Worm (Caenorhabditis elegans) whole organism, early embryonic: ENCODE measurements around the gene srw-10.

ENCODE experiments used
- B0310.2 ChIP-seq: sonication (generic microtip); optimal IDR thresholded peaks from 2 replicates; lab custom pipeline; 2016; ENCODE audit warnings: mild to moderate bottlenecking, missing genetic modification characterization, missing compliant biosample characterization
- F13C5.2 ChIP-seq: sonication (generic microtip); optimal IDR thresholded peaks from 2 replicates; lab custom pipeline; 2017; ENCODE audit warnings: mild to moderate bottlenecking, missing genetic modification characterization, inconsistent platforms, missing compliant biosample characterization
- aly-1 ChIP-seq: sonication (generic microtip); optimal IDR thresholded peaks from 2 replicates; lab custom pipeline; 2016; ENCODE audit warnings: missing genetic modification characterization, missing compliant biosample characterization
- ama-1 ChIP-seq: fragments of 150-350 bp; optimal IDR thresholded peaks from 2 replicates; lab custom pipeline; 2014
- ceh-36 ChIP-seq: sonication (generic microtip); optimal IDR thresholded peaks from 2 replicates; lab custom pipeline; 2016; ENCODE audit warnings: missing genetic modification characterization, inconsistent platforms, missing compliant biosample characterization
- ets-7 ChIP-seq: sonication (generic microtip); optimal IDR thresholded peaks from 2 replicates; lab custom pipeline; 2016; ENCODE audit warnings: missing genotype, missing genetic modification characterization, missing compliant biosample characterization
- flt-1 ChIP-seq: fragments of 200-800 bp; sonication (Bioruptor generic); IDR thresholded peaks from 2 replicates; pipeline ENCODE4 v1.3.6; 2022; ENCODE audit warnings: missing genetic modification characterization, missing compliant biosample characterization
- hmbx-1 ChIP-seq: sonication (generic microtip); optimal IDR thresholded peaks from 2 replicates; lab custom pipeline; 2016; ENCODE audit warnings: mild to moderate bottlenecking, missing genetic modification characterization, missing compliant biosample characterization
- hmg-4 ChIP-seq: fragments of 200-800 bp; sonication (Bioruptor generic); optimal IDR thresholded peaks from 2 replicates; lab custom pipeline; 2018; ENCODE audit warnings: mild to moderate bottlenecking, missing genetic modification characterization, missing compliant biosample characterization
- hnd-1 ChIP-seq: sonication (generic microtip); optimal IDR thresholded peaks from 2 replicates; lab custom pipeline; 2016; ENCODE audit warnings: missing genetic modification characterization, missing compliant biosample characterization
- scrt-1 ChIP-seq: fragments of 200-800 bp; sonication (Bioruptor generic); IDR thresholded peaks from 2 replicates; pipeline ENCODE4 v1.3.6; 2022; ENCODE audit warnings: missing genetic modification characterization, missing compliant biosample characterization
- sea-1 ChIP-seq: fragments of 200-800 bp; sonication (Bioruptor generic); conservative IDR thresholded peaks from 2 replicates; pipeline ENCODE4 v1.3.6; 2022; ENCODE audit warnings: missing genetic modification characterization, missing compliant biosample characterization
- tbx-11 ChIP-seq: fragments of 200-800 bp; sonication (Bioruptor generic); IDR thresholded peaks from 2 replicates; pipeline ENCODE4 v1.3.6; 2022; ENCODE audit warnings: missing genetic modification characterization, missing compliant biosample characterization
- tra-4 ChIP-seq: sonication (generic microtip); optimal IDR thresholded peaks from 2 replicates; lab custom pipeline; 2017; ENCODE audit warnings: missing genetic modification characterization, missing compliant biosample characterization

ce11 chrIII:12779676-12780337 lies 24.7 kb downstream of the srw-10 start, which contains the start of gene gab-1:
- TF ChIP-seq ama-1 (lab: Kevin White, UChicago) = no peak
- TF ChIP-seq B0310.2 = no peak
- no peak for TF ChIP-seq hnd-1 (tag; lab: Kevin White, UChicago)
- TF ChIP-seq ets-7 (tag; lab: Kevin White, UChicago) = no peak
- no peak for TF ChIP-seq tbx-11 (GFP tag; lab: Robert Waterston, UW)
- no peak for TF ChIP-seq ceh-36 (tag; lab: Kevin White, UChicago)
- no peak for TF ChIP-seq sea-1
- TF ChIP-seq aly-1 (tag; lab: Kevin White, UChicago) = no peak
- TF ChIP-seq tra-4 (tag; lab: Kevin White, UChicago) = no peak
- no peak for TF ChIP-seq flt-1
- TF ChIP-seq scrt-1 = no peak
- no peak for TF ChIP-seq hmg-4 (GFP tag; lab: Kevin White, UChicago)
- no peak for TF ChIP-seq hmbx-1
- no peak for TF ChIP-seq F13C5.2 (tag; lab: Kevin White, UChicago)
